Worm (Caenorhabditis elegans) whole organism, L4 larva: ENCODE measurements around the gene lips-1.
A peak's percentile ranks its signal among the peaks of the same experiment; 100 is the strongest.

Experiments
- F26F4.8 ChIP-seq: fragments of 200-800 bp; sonication (Bioruptor generic); conservative IDR thresholded peaks from 2 replicates; pipeline ENCODE4 v1.3.6; 2022; ENCODE audit warnings: missing genetic modification characterization, missing compliant biosample characterization
- F37D6.2 ChIP-seq: sonication (generic microtip); optimal IDR thresholded peaks from 2 replicates; lab custom pipeline; 2016; ENCODE audit warnings: mild to moderate bottlenecking, missing genetic modification characterization, missing compliant biosample characterization
- F49E8.2 ChIP-seq: sonication (generic microtip); optimal IDR thresholded peaks from 2 replicates; lab custom pipeline; 2016; ENCODE audit warnings: missing compliant biosample characterization, mild to moderate bottlenecking, missing genetic modification characterization, borderline replicate concordance
- R02D3.7 ChIP-seq: fragments of 150-350 bp; sonication (generic microtip); optimal IDR thresholded peaks from 3 replicates; lab custom pipeline; 2014; ENCODE audit warnings: missing biosample characterization, missing genetic modification characterization
- T26A8.4 ChIP-seq: fragments of 200-800 bp; sonication (Bioruptor generic); IDR thresholded peaks from 2 replicates; pipeline ENCODE4 v1.3.6; 2022; ENCODE audit warnings: missing genetic modification characterization, missing compliant biosample characterization
- Y5F2A.4 ChIP-seq: fragments of 200-800 bp; sonication (Bioruptor generic); optimal IDR thresholded peaks from 2 replicates; lab custom pipeline; 2018; ENCODE audit warnings: mild to moderate bottlenecking, missing genetic modification characterization, missing compliant biosample characterization
- Y75B8A.6 ChIP-seq: fragments of 200-800 bp; sonication (Bioruptor generic); IDR thresholded peaks from 2 replicates; pipeline ENCODE4 v1.3.6; 2022; ENCODE audit warnings: missing genetic modification reagents, missing genetic modification characterization, missing compliant biosample characterization
- ZK546.5 ChIP-seq, 2 experiments: sonication (generic microtip); optimal IDR thresholded peaks; 2 replicates each; lab custom pipeline; 2017; ENCODE audit warnings: missing biosample characterization in 2 of 2, missing genetic modification characterization in 2 of 2
- ceh-20 ChIP-seq: fragments of 200-800 bp; sonication (Bioruptor generic); IDR thresholded peaks from 2 replicates; pipeline ENCODE4 v1.3.6; 2022; ENCODE audit warnings: missing genetic modification reagents, missing genetic modification characterization, missing compliant biosample characterization
- ceh-28 ChIP-seq: fragments of 150-350 bp; optimal IDR thresholded peaks from 2 replicates; lab custom pipeline; 2014; ENCODE audit warnings: missing biosample characterization, missing genetic modification reagents, missing genetic modification characterization
- ceh-32 ChIP-seq: sonication (generic microtip); optimal IDR thresholded peaks from 2 replicates; lab custom pipeline; 2016; ENCODE audit warnings: mild to moderate bottlenecking, missing genetic modification characterization, missing compliant biosample characterization; ENCODE audit not compliant: poor library complexity
- ceh-62 ChIP-seq: sonication (generic microtip); optimal IDR thresholded peaks from 2 replicates; lab custom pipeline; 2017; ENCODE audit warnings: missing biosample characterization, missing genetic modification characterization
- ceh-82 ChIP-seq: sonication (generic microtip); optimal IDR thresholded peaks from 2 replicates; lab custom pipeline; 2017; ENCODE audit warnings: missing biosample characterization, missing genetic modification characterization
- ces-1 ChIP-seq: fragments of 150-350 bp; sonication (generic microtip); optimal IDR thresholded peaks from 4 replicates; lab custom pipeline; 2014; ENCODE audit warnings: missing biosample characterization, missing genetic modification reagents, missing genetic modification characterization
- daf-12 ChIP-seq: fragments of 150-350 bp; optimal IDR thresholded peaks from 2 replicates; lab custom pipeline; 2014; ENCODE audit warnings: missing biosample characterization, missing genetic modification reagents, missing genetic modification characterization
- dmd-6 ChIP-seq: fragments of 200-800 bp; sonication (Bioruptor generic); IDR thresholded peaks from 2 replicates; pipeline ENCODE4 v1.3.6; 2022; ENCODE audit warnings: missing genetic modification reagents, missing genetic modification characterization, missing compliant biosample characterization
- dve-1 ChIP-seq: sonication (generic microtip); optimal IDR thresholded peaks from 2 replicates; lab custom pipeline; 2017; ENCODE audit warnings: antibody characterized with exemption, mild to moderate bottlenecking, missing genetic modification characterization, missing compliant biosample characterization; ENCODE audit not compliant: insufficient read depth
- fkh-10 ChIP-seq: fragments of 150-350 bp; optimal IDR thresholded peaks from 2 replicates; lab custom pipeline; 2014; ENCODE audit warnings: missing biosample characterization, missing genetic modification reagents, missing genetic modification characterization
- fos-1 ChIP-seq: fragments of 150-350 bp; optimal IDR thresholded peaks from 2 replicates; lab custom pipeline; 2014; ENCODE audit warnings: missing biosample characterization, missing genetic modification characterization
- gei-8 ChIP-seq: fragments of 200-800 bp; sonication (Bioruptor generic); optimal IDR thresholded peaks from 2 replicates; lab custom pipeline; 2018; ENCODE audit warnings: mild to moderate bottlenecking, missing genetic modification characterization, missing compliant biosample characterization
- hlh-30 ChIP-seq: sonication (generic microtip); optimal IDR thresholded peaks from 2 replicates; lab custom pipeline; 2017; ENCODE audit warnings: antibody characterized with exemption, mild to moderate bottlenecking, missing genetic modification characterization, missing compliant biosample characterization; ENCODE audit not compliant: insufficient read depth
- jun-1 ChIP-seq: fragments of 150-350 bp; optimal IDR thresholded peaks from 2 replicates; lab custom pipeline; 2014; ENCODE audit warnings: missing biosample characterization, missing genetic modification reagents, missing genetic modification characterization
- lin-29 ChIP-seq: fragments of 200-800 bp; sonication (Bioruptor generic); IDR thresholded peaks from 2 replicates; pipeline ENCODE4 v1.3.6; 2022; ENCODE audit warnings: missing genetic modification reagents, missing genetic modification characterization, missing compliant biosample characterization
- lin-38 ChIP-seq: fragments of 200-800 bp; sonication (Bioruptor generic); IDR thresholded peaks from 2 replicates; pipeline ENCODE4 v1.3.6; 2022; ENCODE audit warnings: missing genetic modification reagents, missing genetic modification characterization, missing compliant biosample characterization
- lin-39 ChIP-seq: fragments of 150-350 bp; optimal IDR thresholded peaks from 2 replicates; lab custom pipeline; 2014; ENCODE audit warnings: missing biosample characterization, missing genetic modification reagents, missing genetic modification characterization
- lir-3 ChIP-seq: sonication (generic microtip); optimal IDR thresholded peaks from 2 replicates; lab custom pipeline; 2016; ENCODE audit warnings: mild to moderate bottlenecking, missing genetic modification characterization, missing compliant biosample characterization
- lsy-2 ChIP-seq, 2 experiments: fragments of 150-350 bp in 1 of 2; sonication (generic microtip) in 1 of 2; optimal IDR thresholded peaks; 2 replicates each; lab custom pipeline; 2014 to 2017; ENCODE audit warnings: missing biosample characterization in 2 of 2, missing genetic modification characterization in 2 of 2
- madf-9 ChIP-seq: fragments of 200-800 bp; sonication (Bioruptor generic); conservative IDR thresholded peaks from 2 replicates; pipeline ENCODE4 v1.3.6; 2022; ENCODE audit warnings: missing genetic modification reagents, missing genetic modification characterization, missing compliant biosample characterization
- mdl-1 ChIP-seq, 2 experiments: fragments of 150-350 bp in 1 of 2; sonication (generic microtip) in 1 of 2; optimal IDR thresholded peaks; 2 replicates each; lab custom pipeline; 2014 to 2017; ENCODE audit warnings: missing biosample characterization in 2 of 2, missing genetic modification characterization in 2 of 2
- mdt-29 ChIP-seq: fragments of 200-800 bp; sonication (Bioruptor generic); IDR thresholded peaks from 2 replicates; pipeline ENCODE4 v1.3.6; 2022; ENCODE audit warnings: missing genetic modification reagents, missing genetic modification characterization, missing compliant biosample characterization
- mep-1 ChIP-seq: fragments of 150-350 bp; sonication (generic microtip); optimal IDR thresholded peaks from 3 replicates; lab custom pipeline; 2014; ENCODE audit warnings: missing biosample characterization, missing genetic modification characterization
- mes-2 ChIP-seq: sonication (generic microtip); optimal IDR thresholded peaks from 2 replicates; lab custom pipeline; 2016; ENCODE audit warnings: missing genotype, mild to moderate bottlenecking, missing genetic modification characterization, missing compliant biosample characterization; ENCODE audit not compliant: poor library complexity, severe bottlenecking
- nhr-102 ChIP-seq: sonication (generic microtip); optimal IDR thresholded peaks from 2 replicates; lab custom pipeline; 2016; ENCODE audit warnings: mild to moderate bottlenecking, missing genetic modification characterization, moderate library complexity, missing compliant biosample characterization
- nhr-111 ChIP-seq: fragments of 200-800 bp; sonication (Bioruptor generic); optimal IDR thresholded peaks from 2 replicates; lab custom pipeline; 2018; ENCODE audit warnings: mild to moderate bottlenecking, missing genetic modification characterization, missing compliant biosample characterization
- nhr-237 ChIP-seq: sonication (generic microtip); optimal IDR thresholded peaks from 2 replicates; lab custom pipeline; 2017; ENCODE audit warnings: missing biosample characterization, missing genetic modification characterization
- nhr-28 ChIP-seq: fragments of 150-350 bp; optimal IDR thresholded peaks from 2 replicates; lab custom pipeline; 2014; ENCODE audit warnings: missing biosample characterization, missing genetic modification characterization
- nhr-41 ChIP-seq: fragments of 200-800 bp; sonication (Bioruptor generic); IDR thresholded peaks from 2 replicates; pipeline ENCODE4 v1.3.6; 2022; ENCODE audit warnings: missing genetic modification reagents, missing genetic modification characterization, missing compliant biosample characterization
- nhr-42 ChIP-seq: fragments of 200-800 bp; sonication (Bioruptor generic); IDR thresholded peaks from 2 replicates; pipeline ENCODE4 v1.3.6; 2022; ENCODE audit warnings: missing genetic modification characterization, missing compliant biosample characterization
- nhr-77 ChIP-seq: fragments of 150-350 bp; optimal IDR thresholded peaks from 2 replicates; lab custom pipeline; 2014; ENCODE audit warnings: missing biosample characterization, missing genetic modification characterization
- php-3 ChIP-seq: fragments of 200-800 bp; sonication (Bioruptor generic); IDR thresholded peaks from 2 replicates; pipeline ENCODE4 v1.3.6; 2022; ENCODE audit warnings: missing genetic modification reagents, missing genetic modification characterization, missing compliant biosample characterization
- saeg-2 ChIP-seq: fragments of 200-800 bp; sonication (Bioruptor generic); IDR thresholded peaks from 2 replicates; pipeline ENCODE4 v1.3.6; 2022; ENCODE audit warnings: missing genetic modification reagents, missing genetic modification characterization, missing compliant biosample characterization
- skn-1 ChIP-seq: fragments of 150-350 bp; optimal IDR thresholded peaks from 2 replicates; lab custom pipeline; 2014; ENCODE audit warnings: missing biosample characterization, missing genetic modification characterization
- spr-1 ChIP-seq: sonication (generic microtip); optimal IDR thresholded peaks from 2 replicates; lab custom pipeline; 2016; ENCODE audit warnings: mild to moderate bottlenecking, missing genetic modification characterization, missing compliant biosample characterization
- tra-1 ChIP-seq: fragments of 200-800 bp; sonication (Bioruptor generic); IDR thresholded peaks from 2 replicates; pipeline ENCODE4 v1.3.6; 2022; ENCODE audit warnings: missing genetic modification reagents, missing genetic modification characterization, missing compliant biosample characterization
- unc-130 ChIP-seq: sonication (generic microtip); optimal IDR thresholded peaks from 2 replicates; lab custom pipeline; 2016; ENCODE audit warnings: missing genetic modification reagents, missing genetic modification characterization, missing compliant biosample characterization
- unc-62 ChIP-seq, 3 experiments: fragments of 150-350 bp in 1 of 3; sonication (generic microtip); optimal IDR thresholded peaks in 2 of 3; peaks in 1 of 3; 1 replicate in 1 of 3; 2 replicates in 2 of 3; lab custom pipeline; 2014 to 2017; ENCODE audit warnings: missing biosample characterization in 3 of 3, missing genetic modification characterization in 3 of 3, missing genetic modification reagents in 3 of 3, missing genotype in 1 of 3
- zag-1 ChIP-seq: fragments of 150-350 bp; optimal IDR thresholded peaks from 2 replicates; lab custom pipeline; 2014; ENCODE audit warnings: missing biosample characterization, missing genetic modification characterization
- zip-11 ChIP-seq: fragments of 200-800 bp; sonication (Bioruptor generic); IDR thresholded peaks from 2 replicates; pipeline ENCODE4 v1.3.6; 2022; ENCODE audit warnings: missing genetic modification characterization, missing compliant biosample characterization
- zip-2 ChIP-seq: fragments of 150-350 bp; optimal IDR thresholded peaks from 2 replicates; lab custom pipeline; 2014; ENCODE audit warnings: missing biosample characterization, missing genetic modification characterization
- ztf-11 ChIP-seq: fragments of 150-350 bp; optimal IDR thresholded peaks from 2 replicates; lab custom pipeline; 2014; ENCODE audit warnings: missing biosample characterization, missing genetic modification characterization

lips-1 gene

DNA sequence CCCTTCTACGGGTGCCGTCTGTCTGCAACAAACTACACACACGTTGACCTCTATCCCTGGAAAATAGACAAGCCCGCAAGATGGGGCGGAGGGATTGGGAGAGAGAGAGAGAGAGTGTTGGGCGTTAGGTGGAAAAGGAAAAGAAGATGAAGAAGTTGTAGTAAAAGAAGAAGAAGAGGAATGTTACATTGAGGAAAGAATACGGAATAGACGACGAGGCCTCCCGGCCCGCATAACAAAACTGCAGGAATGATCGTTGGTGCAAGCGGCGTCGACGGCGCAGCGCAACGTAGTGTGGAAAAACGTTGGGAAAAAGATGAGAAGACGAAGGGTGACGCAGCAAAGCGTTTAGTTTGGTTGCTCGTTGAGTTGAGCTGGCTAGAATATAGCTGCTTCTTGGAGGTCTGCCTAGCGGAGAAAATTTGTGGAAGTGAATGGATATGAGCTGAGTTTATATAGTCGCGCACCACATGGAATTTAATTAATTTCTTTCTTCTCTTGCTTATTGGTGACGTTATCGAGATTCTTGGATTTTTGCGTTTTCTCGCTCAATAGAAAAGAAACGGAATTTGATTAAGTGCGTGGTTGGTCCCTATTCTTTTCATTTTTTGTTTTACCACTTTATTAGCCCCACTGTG lies 17.7 kb downstream of the lips-1 start (continued):
- TF ChIP-seq mes-2 = peak; percentile 38
- peak in 1 of 2 experiments; percentile 51 for TF ChIP-seq mdl-1 (tag; optimal IDR thresholded peaks at IDR 0.05; lab: Kevin White, UChicago)
- peak; percentile 25 for TF ChIP-seq dmd-6
- TF ChIP-seq nhr-111 (GFP tag; lab: Kevin White, UChicago) = no peak
- no peak for TF ChIP-seq saeg-2 (GFP tag; lab: Robert Waterston, UW)
- peak; percentile 82 for TF ChIP-seq mep-1 (tag; lab: Kevin White, UChicago)
- TF ChIP-seq F26F4.8 = no peak
- TF ChIP-seq nhr-41 (GFP tag; lab: Robert Waterston, UW) = no peak
- peak; percentile 44 for TF ChIP-seq nhr-28
- no peak for TF ChIP-seq skn-1 (tag; lab: Kevin White, UChicago)
- TF ChIP-seq nhr-237 = no peak
- no peak for TF ChIP-seq zip-2 (tag; lab: Kevin White, UChicago)
- TF ChIP-seq T26A8.4 (GFP tag; lab: Robert Waterston, UW) = no peak
- peak; percentile 69 for TF ChIP-seq ceh-20 (GFP tag; lab: Robert Waterston, UW)
- peak; percentile 28 to 38 for TF ChIP-seq lsy-2 (tag; optimal IDR thresholded peaks at IDR 0.05; lab: Kevin White, UChicago)
- no peak for TF ChIP-seq unc-130 (GFP tag; lab: Kevin White, UChicago)
- no peak for TF ChIP-seq ztf-11 (tag; lab: Kevin White, UChicago)
- TF ChIP-seq unc-62 (GFP tag; optimal IDR thresholded peaks at IDR 0.05 in 1 of 2; lab: Kevin White, UChicago) = peak in 1 of 2 experiments; percentile 75
- no peak for TF ChIP-seq unc-62 (tag; optimal IDR thresholded peaks at IDR 0.05; lab: Kevin White, UChicago)
- TF ChIP-seq dve-1 (tag; lab: Kevin White, UChicago) = peak; percentile 24
- peak; percentile 59 for TF ChIP-seq F37D6.2 (tag; lab: Kevin White, UChicago)
- TF ChIP-seq R02D3.7 = no peak
- TF ChIP-seq fos-1 (tag; lab: Kevin White, UChicago) = no peak
- no peak for TF ChIP-seq ces-1 (GFP tag; lab: Kevin White, UChicago)
- no peak for TF ChIP-seq mdt-29 (GFP tag; lab: Robert Waterston, UW)
- no peak for TF ChIP-seq ceh-28 (tag; lab: Kevin White, UChicago)
- no peak for TF ChIP-seq nhr-102 (tag; lab: Kevin White, UChicago)
- no peak for TF ChIP-seq php-3 (GFP tag; lab: Robert Waterston, UW)
- TF ChIP-seq hlh-30 (tag; lab: Kevin White, UChicago) = peak; percentile 42
- peak; percentile 3 for TF ChIP-seq nhr-77 (tag; lab: Kevin White, UChicago)
- no peak for TF ChIP-seq Y5F2A.4 (GFP tag; lab: Kevin White, UChicago)
- TF ChIP-seq zip-11 = no peak
- TF ChIP-seq ZK546.5 (tag; optimal IDR thresholded peaks at IDR 0.05; lab: Kevin White, UChicago) = no peak
- TF ChIP-seq fkh-10 (GFP tag; lab: Kevin White, UChicago) = no peak
- no peak for TF ChIP-seq Y75B8A.6 (GFP tag; lab: Robert Waterston, UW)
- no peak for TF ChIP-seq lin-29 (GFP tag; lab: Robert Waterston, UW)
- TF ChIP-seq ceh-32 (tag; lab: Kevin White, UChicago) = no peak
- TF ChIP-seq jun-1 (tag; lab: Kevin White, UChicago) = peak; percentile 17
- no peak for TF ChIP-seq ceh-62 (tag; lab: Kevin White, UChicago)
- TF ChIP-seq zag-1 (tag; lab: Kevin White, UChicago) = no peak
- TF ChIP-seq tra-1 (GFP tag; lab: Robert Waterston, UW) = no peak
- TF ChIP-seq nhr-42 = no peak
- no peak for TF ChIP-seq daf-12
- no peak for TF ChIP-seq madf-9 (GFP tag; lab: Robert Waterston, UW)
- TF ChIP-seq gei-8 = no peak
- no peak for TF ChIP-seq spr-1 (tag; lab: Kevin White, UChicago)
- no peak for TF ChIP-seq F49E8.2 (tag; lab: Kevin White, UChicago)
- no peak for TF ChIP-seq ceh-82
- no peak for TF ChIP-seq lin-38 (GFP tag; lab: Robert Waterston, UW)
- TF ChIP-seq lin-39 (tag; lab: Kevin White, UChicago) = no peak
- no peak for TF ChIP-seq lir-3 (tag; lab: Kevin White, UChicago)
